Fruit fly (Drosophila melanogaster): Measurements from ENCODE around the gene Pcp.
A peak's percentile ranks its signal among the peaks of the same experiment; 100 is the strongest.

Pcp gene

dm6 chr2L:7060751-7061150 lies 39.3 kb downstream of the Pcp start, which contains the start of gene Mst27D:
Gene Mst27D (minus strand): TSS chr2L:7060851.
- TF ChIP-seq CG9437 (GFP tag; optimal IDR thresholded peaks at IDR 0.05) (no peak), Dref (GFP tag; IDR thresholded peaks at IDR 0.05) (no peak), CG17829 (tag; optimal IDR thresholded peaks at IDR 0.05) (no peak), Gsc (GFP tag; IDR thresholded peaks at IDR 0.05) (no peak), emc (GFP tag; optimal IDR thresholded peaks at IDR 0.05) (no peak), CG3995 (GFP tag; optimal IDR thresholded peaks at IDR 0.05) (no peak), CG30020 (tag; optimal IDR thresholded peaks at IDR 0.05) (no peak), Nf-YC (tag; optimal IDR thresholded peaks at IDR 0.05) (no peak), chm (GFP tag; IDR thresholded peaks at IDR 0.05) (no peak), CG15269 (tag; optimal IDR thresholded peaks at IDR 0.05) (no peak), Nf-YB (GFP tag; optimal IDR thresholded peaks at IDR 0.05) (no peak), CG42726 (GFP tag; IDR thresholded peaks at IDR 0.05; ENCODE audit: partially characterized antibody) (no peak), CG15601 (tag; optimal IDR thresholded peaks at IDR 0.05) (no peak)

dm6 chr2L:7063721-7064179 lies 42.3 kb downstream of the Pcp start, which contains the start of gene Sem1:
Gene Sem1 (plus strand): TSS chr2L:7063986.
- TF ChIP-seq jigr1 (GFP tag; IDR thresholded peaks at IDR 0.05) (no peak), CG3281 (GFP tag; optimal IDR thresholded peaks at IDR 0.05) (no peak), dm (GFP tag; optimal IDR thresholded peaks at IDR 0.05) (no peak), MBD-R2 (GFP tag; IDR thresholded peaks at IDR 0.05) (peak; percentile 39; the same call in 1 of the 2 replicates), E2f2 (GFP tag; IDR thresholded peaks at IDR 0.05) (peak; percentile 36; the same call in 1 of the 2 replicates), CG3726 (GFP tag; IDR thresholded peaks at IDR 0.05) (no peak), CG1529 (GFP tag; optimal IDR thresholded peaks at IDR 0.05) (no peak), Kr (GFP tag; optimal IDR thresholded peaks at IDR 0.05) (no peak), Hey (tag; optimal IDR thresholded peaks at IDR 0.05) (no peak), Optix (GFP tag; IDR thresholded peaks at IDR 0.05) (no peak), sens (GFP tag) (peak; percentile 54), gfzf (GFP tag; optimal IDR thresholded peaks at IDR 0.05) (peak; percentile 86), CG13123 (GFP tag; optimal IDR thresholded peaks at IDR 0.05) (no peak), CG2120 (GFP tag; optimal IDR thresholded peaks at IDR 0.05) (peak; percentile 22), pum (GFP tag; optimal IDR thresholded peaks at IDR 0.05) (no peak), CG7372 (GFP tag; IDR thresholded peaks at IDR 0.05) (no peak), CG8290 (GFP tag; optimal IDR thresholded peaks at IDR 0.05) (no peak), CG8290 (tag; optimal IDR thresholded peaks at IDR 0.05) (no peak), ap (GFP tag; IDR thresholded peaks at IDR 0.05) (no peak), Hand (GFP tag; optimal IDR thresholded peaks at IDR 0.05) (no peak), Asciz (GFP tag; optimal IDR thresholded peaks at IDR 0.05) (no peak), CG12391 (tag; optimal IDR thresholded peaks at IDR 0.05) (peak; percentile 13), CG9797 (GFP tag; optimal IDR thresholded peaks at IDR 0.05) (peak; percentile 59), Dfd (GFP tag; optimal IDR thresholded peaks at IDR 0.05) (no peak), CG2712 (tag; optimal IDR thresholded peaks at IDR 0.05) (peak; percentile 17), CG34224 (GFP tag; IDR thresholded peaks at IDR 0.05; ENCODE audit: partially characterized antibody) (peak; percentile 18; the same call in 1 of the 3 replicates), inv (GFP tag; IDR thresholded peaks at IDR 0.05; ENCODE audit: partially characterized antibody) (no peak), Bdp1 (GFP tag; optimal IDR thresholded peaks at IDR 0.05) (no peak), nom (GFP tag; optimal IDR thresholded peaks at IDR 0.05) (no peak), z (GFP tag; IDR thresholded peaks at IDR 0.05) (no peak), CG18262 (tag; optimal IDR thresholded peaks at IDR 0.05) (peak; percentile 4), stwl (tag; optimal IDR thresholded peaks at IDR 0.05) (peak; percentile 29), Dp (GFP tag; optimal IDR thresholded peaks at IDR 0.05) (peak; percentile 34), CG31441 (GFP tag; IDR thresholded peaks at IDR 0.05) (no peak), CG4617 (GFP tag; optimal IDR thresholded peaks at IDR 0.05; ENCODE audit: borderline replicate concordance) (peak; percentile 29), sim (GFP tag; IDR thresholded peaks at IDR 0.05) (no peak), oc (tag; optimal IDR thresholded peaks at IDR 0.05) (no peak), sr (GFP tag; IDR thresholded peaks at IDR 0.05) (no peak)
